Fruit fly (Drosophila melanogaster) whole organism, prepupa: ENCODE measurements around the gene CG15715.

Experiments used
- Blimp-1 ChIP-seq: fragments of 200-800 bp; sonication (Bioruptor generic); optimal IDR thresholded peaks from 3 replicates; lab custom pipeline; 2017; ENCODE audit warnings: missing biosample characterization, missing genetic modification characterization, mild to moderate bottlenecking, moderate library complexity, missing genetic modification reagents
- CG10669 ChIP-seq: fragments of 200-800 bp; sonication (Bioruptor generic); optimal IDR thresholded peaks from 3 replicates; lab custom pipeline; 2018; ENCODE audit warnings: missing biosample characterization, mild to moderate bottlenecking, missing genetic modification characterization, moderate library complexity
- CG11762 ChIP-seq: fragments of 200-800 bp; sonication (Bioruptor generic); optimal IDR thresholded peaks from 3 replicates; lab custom pipeline; 2016; ENCODE audit warnings: missing biosample characterization, missing genetic modification characterization; ENCODE audit not compliant: insufficient read depth
- CG11902 ChIP-seq: fragments of 200-800 bp; sonication (Bioruptor generic); optimal IDR thresholded peaks from 3 replicates; lab custom pipeline; 2016; ENCODE audit warnings: missing biosample characterization, missing genetic modification characterization
- CG1621 ChIP-seq: fragments of 200-800 bp; sonication (Bioruptor generic); optimal IDR thresholded peaks from 3 replicates; lab custom pipeline; 2018; ENCODE audit warnings: missing biosample characterization, mild to moderate bottlenecking, missing genetic modification characterization
- CG16779 ChIP-seq: fragments of 200-800 bp; sonication (Bioruptor generic); optimal IDR thresholded peaks from 3 replicates; lab custom pipeline; 2017; ENCODE audit warnings: missing biosample characterization, mild to moderate bottlenecking, missing genetic modification characterization
- CG3032 ChIP-seq: fragments of 200-800 bp; optimal IDR thresholded peaks from 2 replicates; lab custom pipeline; 2019; ENCODE audit warnings: missing biosample characterization, mild to moderate bottlenecking, missing genetic modification characterization, moderate library complexity
- CG32006 ChIP-seq: fragments of 200-800 bp; sonication (Bioruptor generic); optimal IDR thresholded peaks from 3 replicates; lab custom pipeline; 2017; ENCODE audit warnings: missing biosample characterization, mild to moderate bottlenecking, missing genetic modification characterization
- CG3919 ChIP-seq: fragments of 200-800 bp; sonication (Bioruptor generic); optimal IDR thresholded peaks from 3 replicates; lab custom pipeline; 2016; ENCODE audit warnings: missing biosample characterization, missing genetic modification characterization
- CG6163 ChIP-seq: fragments of 200-800 bp; sonication (Bioruptor generic); IDR thresholded peaks from 3 replicates; pipeline ENCODE4 v1.3.6; 2022; ENCODE audit warnings: missing biosample characterization, missing genetic modification characterization
- CG6276 ChIP-seq: fragments of 200-800 bp; sonication (Bioruptor generic); optimal IDR thresholded peaks from 2 replicates; lab custom pipeline; 2017; ENCODE audit warnings: missing biosample characterization, mild to moderate bottlenecking, missing genetic modification characterization
- CG6792 ChIP-seq: fragments of 200-800 bp; sonication (Bioruptor generic); optimal IDR thresholded peaks from 3 replicates; lab custom pipeline; 2016; ENCODE audit warnings: missing biosample characterization, missing genetic modification characterization
- CG6808 ChIP-seq: fragments of 200-800 bp; sonication (Bioruptor generic); optimal IDR thresholded peaks from 3 replicates; lab custom pipeline; 2017; ENCODE audit warnings: missing biosample characterization, missing genetic modification characterization, mild to moderate bottlenecking, moderate library complexity, missing genetic modification reagents
- CG6854 ChIP-seq: fragments of 200-800 bp; sonication (Bioruptor generic); optimal IDR thresholded peaks from 2 replicates; lab custom pipeline; 2017; ENCODE audit warnings: missing biosample characterization, mild to moderate bottlenecking, missing genetic modification characterization
- CG8319 ChIP-seq: fragments of 200-800 bp; sonication (Bioruptor generic); optimal IDR thresholded peaks from 3 replicates; lab custom pipeline; 2016; ENCODE audit warnings: missing biosample characterization, missing genetic modification characterization
- CG8632 ChIP-seq: fragments of 200-800 bp; sonication (Bioruptor generic); optimal IDR thresholded peaks from 3 replicates; lab custom pipeline; 2016; ENCODE audit warnings: missing biosample characterization, missing genetic modification characterization
- Eip78C ChIP-seq: fragments of 200-800 bp; sonication (Bioruptor generic); peaks from one replicate; lab custom pipeline; 2016; ENCODE audit warnings: missing biosample characterization, missing genetic modification characterization
- Eip93F ChIP-seq: fragments of 200-800 bp; sonication (Bioruptor generic); optimal IDR thresholded peaks from 2 replicates; lab custom pipeline; 2016; ENCODE audit warnings: missing biosample characterization, mild to moderate bottlenecking, missing genetic modification characterization
- Ets96B ChIP-seq: fragments of 200-800 bp; optimal IDR thresholded peaks from 2 replicates; lab custom pipeline; 2019; ENCODE audit warnings: missing biosample characterization, mild to moderate bottlenecking, missing genetic modification characterization, moderate library complexity
- Gug ChIP-seq: fragments of 200-800 bp; sonication (Bioruptor generic); IDR thresholded peaks from 2 replicates; pipeline ENCODE4 v1.3.6; 2022; ENCODE audit warnings: missing biosample characterization, missing genetic modification characterization
- Hr38 ChIP-seq: sonication (Bioruptor generic); optimal IDR thresholded peaks from 2 replicates; lab custom pipeline; 2016; ENCODE audit warnings: missing biosample characterization, missing genetic modification characterization
- Hr39 ChIP-seq: fragments of 200-800 bp; sonication (Bioruptor generic); optimal IDR thresholded peaks from 2 replicates; lab custom pipeline; 2016; ENCODE audit warnings: missing biosample characterization, missing genetic modification characterization
- Hr4 ChIP-seq: fragments of 200-800 bp; sonication (Bioruptor generic); optimal IDR thresholded peaks from 3 replicates; lab custom pipeline; 2016; ENCODE audit warnings: missing biosample characterization, missing genetic modification characterization
- Met ChIP-seq: fragments of 200-800 bp; sonication (Bioruptor generic); optimal IDR thresholded peaks from 3 replicates; lab custom pipeline; 2016; ENCODE audit warnings: missing biosample characterization, missing genetic modification characterization
- Sox102F ChIP-seq: fragments of 200-800 bp; sonication (Bioruptor generic); optimal IDR thresholded peaks from 2 replicates; lab custom pipeline; 2016; ENCODE audit warnings: missing biosample characterization, mild to moderate bottlenecking, missing genetic modification characterization
- Sox15 ChIP-seq: fragments of 200-800 bp; sonication (Bioruptor generic); optimal IDR thresholded peaks from 3 replicates; lab custom pipeline; 2016; ENCODE audit warnings: missing biosample characterization, missing genetic modification characterization
- achi ChIP-seq: fragments of 200-800 bp; sonication (Bioruptor generic); optimal IDR thresholded peaks from 3 replicates; lab custom pipeline; 2016; ENCODE audit warnings: missing biosample characterization, missing genetic modification characterization
- acj6 ChIP-seq: fragments of 200-800 bp; sonication (Bioruptor generic); optimal IDR thresholded peaks from 3 replicates; lab custom pipeline; 2016; ENCODE audit warnings: missing biosample characterization, missing genetic modification characterization
- dsx ChIP-seq: fragments of 200-800 bp; optimal IDR thresholded peaks from 3 replicates; lab custom pipeline; 2019; ENCODE audit warnings: missing biosample characterization, mild to moderate bottlenecking, missing genetic modification characterization, moderate library complexity; ENCODE audit not compliant: poor library complexity, severe bottlenecking
- esn ChIP-seq: fragments of 200-800 bp; sonication (Bioruptor generic); optimal IDR thresholded peaks from 2 replicates; lab custom pipeline; 2016; ENCODE audit warnings: missing biosample characterization, mild to moderate bottlenecking, missing genetic modification characterization, moderate library complexity
- fd59A ChIP-seq: fragments of 200-800 bp; sonication (Bioruptor generic); optimal IDR thresholded peaks from 2 replicates; lab custom pipeline; 2017; ENCODE audit warnings: missing biosample characterization, mild to moderate bottlenecking, missing genetic modification characterization, missing genetic modification reagents
- fd85E ChIP-seq: fragments of 200-800 bp; sonication (Bioruptor generic); optimal IDR thresholded peaks from 3 replicates; lab custom pipeline; 2016; ENCODE audit warnings: missing biosample characterization, missing genetic modification characterization
- fkh ChIP-seq: fragments of 200-800 bp; sonication (Bioruptor generic); optimal IDR thresholded peaks from 3 replicates; lab custom pipeline; 2017; ENCODE audit warnings: missing biosample characterization, mild to moderate bottlenecking, missing genetic modification characterization, moderate library complexity
- lz ChIP-seq: fragments of 200-800 bp; sonication (Bioruptor generic); optimal IDR thresholded peaks from 3 replicates; lab custom pipeline; 2016; ENCODE audit warnings: missing biosample characterization, missing genetic modification characterization
- net ChIP-seq: fragments of 200-800 bp; sonication (Bioruptor generic); optimal IDR thresholded peaks from 3 replicates; lab custom pipeline; 2016; ENCODE audit warnings: missing biosample characterization, missing genetic modification characterization
- spab ChIP-seq: fragments of 200-800 bp; sonication (Bioruptor generic); optimal IDR thresholded peaks from 2 replicates; lab custom pipeline; 2017; ENCODE audit warnings: missing biosample characterization, mild to moderate bottlenecking, missing genetic modification characterization, missing genetic modification reagents
- ss ChIP-seq, 2 experiments: fragments of 200-800 bp; sonication (Bioruptor generic); optimal IDR thresholded peaks; 2 replicates in 1 of 2; 3 replicates in 1 of 2; lab custom pipeline; 2017 to 2018; ENCODE audit warnings: mild to moderate bottlenecking in 2 of 2, missing biosample characterization in 2 of 2, missing genetic modification characterization in 2 of 2, moderate library complexity in 1 of 2
- svp ChIP-seq: fragments of 200-800 bp; sonication (Bioruptor generic); peaks from one replicate; lab custom pipeline; 2016; ENCODE audit warnings: missing biosample characterization, missing genetic modification characterization
- topi ChIP-seq: fragments of 200-800 bp; sonication (Bioruptor generic); optimal IDR thresholded peaks from 3 replicates; lab custom pipeline; 2016; ENCODE audit warnings: missing biosample characterization, missing genetic modification characterization
- vri ChIP-seq: fragments of 200-800 bp; sonication (Bioruptor generic); optimal IDR thresholded peaks from 3 replicates; lab custom pipeline; 2016; ENCODE audit warnings: missing biosample characterization, mild to moderate bottlenecking, missing genetic modification characterization

The CG15715 gene

dm6 chr3L:15824537-15824936, 12.7 kb downstream of the CG15715 start (continued):
- TF ChIP-seq CG6276 (GFP tag; lab: Kevin White, UChicago), result peak; percentile 16

dm6 chr3L:15823780-15824423, 13.4 kb downstream of the CG15715 start:
- TF ChIP-seq CG16779 (tag; lab: Kevin White, UChicago) (peak; percentile 9), fkh (GFP tag; lab: Kevin White, UChicago) (peak; percentile 90), Eip78C (GFP tag; lab: Kevin White, UChicago) (peak; percentile 6), Sox15 (GFP tag; lab: Kevin White, UChicago) (no peak)
- TF ChIP-seq, all 60 proteins: peak for 3

- TF ChIP-seq achi (GFP tag; lab: Kevin White, UChicago), result no peak
- no peak for TF ChIP-seq CG8632
- TF ChIP-seq net (GFP tag; lab: Kevin White, UChicago), result no peak
- TF ChIP-seq spab, result no peak
- TF ChIP-seq Sox15 (GFP tag; lab: Kevin White, UChicago), result no peak
- no peak for TF ChIP-seq acj6 (GFP tag; lab: Kevin White, UChicago)
- TF ChIP-seq dsx, result no peak
- TF ChIP-seq CG11762, result no peak
- TF ChIP-seq fd59A (GFP tag; lab: Kevin White, UChicago), result no peak
- TF ChIP-seq CG1621 (tag; lab: Kevin White, UChicago), result no peak
- no peak for TF ChIP-seq Blimp-1 (GFP tag; lab: Kevin White, UChicago)
- TF ChIP-seq CG6163, result no peak
- no peak for TF ChIP-seq ss (GFP tag; optimal IDR thresholded peaks at IDR 0.05; lab: Kevin White, UChicago)
- TF ChIP-seq Met, result no peak
- TF ChIP-seq CG6792, result no peak
- TF ChIP-seq vri (GFP tag; lab: Kevin White, UChicago), result no peak
- no peak for TF ChIP-seq Hr38 (GFP tag; lab: Kevin White, UChicago)
- TF ChIP-seq, all 60 proteins: peak for 0
Measured at dm6 chr3L:15816714-15817113, 20.6 kb downstream of the CG15715 start, which contains the start of gene CkIIalpha-i1. Gene CkIIalpha-i1 (plus strand): TSS chr3L:15816979.

dm6 chr3L:15816143-15816487, 21.2 kb downstream of the CG15715 start, which contains the start of gene fwe:
Gene fwe (minus strand): TSS chr3L:15816410.
- TF ChIP-seq Hr39 (GFP tag; lab: Kevin White, UChicago) (no peak), CG10669 (no peak)
- TF ChIP-seq, all 60 proteins: peak for 0

dm6 chr3L:15815353-15816142, 21.7 kb downstream of the CG15715 start:
- TF ChIP-seq CG11902 (GFP tag; lab: Kevin White, UChicago) (peak; percentile 75), Ets96B (tag; lab: Kevin White, UChicago) (peak; percentile 92), Hr4 (peak; percentile 93), Gug (GFP tag; lab: Robert Waterston, UW) (peak; percentile 88), spab (peak; percentile 90), CG8319 (GFP tag; lab: Kevin White, UChicago) (peak; percentile 92), esn (GFP tag; lab: Kevin White, UChicago) (peak; percentile 96), CG3919 (GFP tag; lab: Kevin White, UChicago) (peak; percentile 96), CG6854 (peak; percentile 75), Sox102F (peak; percentile 89), CG16779 (tag; lab: Kevin White, UChicago) (no peak), svp (GFP tag; lab: Kevin White, UChicago) (peak; percentile 95), lz (GFP tag; lab: Kevin White, UChicago) (peak; percentile 93), fd85E (GFP tag; lab: Kevin White, UChicago) (peak; percentile 75), net (GFP tag; lab: Kevin White, UChicago) (peak; percentile 95), Hr39 (GFP tag; lab: Kevin White, UChicago) (no peak), Eip93F (peak; percentile 30), CG32006 (peak; percentile 96), topi (peak; percentile 95), acj6 (GFP tag; lab: Kevin White, UChicago) (peak; percentile 95), CG11762 (peak; percentile 96), CG3032 (tag; lab: Kevin White, UChicago) (peak; percentile 90), fkh (GFP tag; lab: Kevin White, UChicago) (peak; percentile 18), CG6163 (peak; percentile 88; the same call in 2 of the 3 replicates), CG6808 (GFP tag; lab: Kevin White, UChicago) (peak; percentile 83), Met (peak; percentile 94), Blimp-1 (GFP tag; lab: Kevin White, UChicago) (peak; percentile 74)
